Worm (Caenorhabditis elegans): ENCODE results near the gene smf-3.
A peak's percentile ranks its signal among the peaks of the same experiment; 100 is the strongest.

DNA sequence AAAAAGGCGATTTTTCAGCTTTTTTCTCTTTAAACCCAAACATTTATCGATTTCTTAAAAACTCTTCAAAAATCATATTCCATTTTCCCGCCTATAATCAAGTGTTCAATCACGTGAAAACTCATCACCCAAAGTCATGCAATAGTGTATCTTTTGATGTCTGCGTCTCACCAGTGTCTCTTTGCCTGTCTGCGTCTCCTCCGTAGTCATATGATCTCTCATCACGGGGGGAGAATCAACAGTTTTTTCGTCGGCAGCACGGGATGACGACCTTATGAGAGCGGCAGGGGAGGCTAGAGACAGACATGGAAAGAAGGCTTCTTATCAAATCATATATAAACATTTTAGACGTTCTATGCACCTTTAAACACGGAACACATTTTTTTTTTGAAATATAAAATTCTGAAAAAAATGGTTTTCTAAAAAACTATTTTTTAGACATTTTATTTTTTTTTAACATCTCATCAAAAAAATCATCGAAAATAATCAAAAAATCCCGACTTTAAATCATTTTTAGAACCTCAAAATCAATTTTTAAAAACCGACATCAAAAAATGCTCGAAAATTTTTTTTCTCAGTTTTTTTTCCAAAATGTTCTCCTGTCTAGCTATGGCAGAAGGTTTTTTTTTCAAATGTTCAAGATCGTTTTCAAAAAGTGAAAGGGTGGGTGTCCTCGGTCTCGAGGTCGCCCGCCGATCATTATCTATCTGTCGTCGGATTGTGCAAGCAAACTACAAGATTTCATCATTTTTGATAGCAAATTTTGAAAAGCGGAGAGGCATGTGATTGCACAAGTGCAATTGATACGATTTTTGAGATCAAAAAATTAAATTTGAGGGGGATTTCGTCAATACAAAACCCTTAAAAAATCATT is 16.4 kb upstream of the smf-3 start:
- peak; percentile 62 for TF ChIP-seq unc-62 (GFP tag; optimal IDR thresholded peaks at IDR 0.05)
- peak; percentile 98 for TF ChIP-seq chd-7 (tag; optimal IDR thresholded peaks at IDR 0.05)
- peak; percentile 99 for TF ChIP-seq attf-5 (GFP tag; optimal IDR thresholded peaks at IDR 0.05)
- peak; percentile 71; the same call in 1 of the 2 replicates for TF ChIP-seq Y79H2A.3 (GFP tag; conservative IDR thresholded peaks at IDR 0.05)
